Worm (Caenorhabditis elegans): ENCODE results near the gene hacl-1.

ce11 chrII:11467541-11467940, 25.2 kb downstream of the hacl-1 start, which contains the start of gene klp-17:
- no peak for TF ChIP-seq ztf-4 (tag; optimal IDR thresholded peaks at IDR 0.05)
- no peak for TF ChIP-seq skn-1 (tag; optimal IDR thresholded peaks at IDR 0.05)
- TF ChIP-seq ceh-9 (tag; optimal IDR thresholded peaks at IDR 0.05), result no peak
- no peak for TF ChIP-seq ceh-28 (tag; optimal IDR thresholded peaks at IDR 0.05)
- no peak for TF ChIP-seq ceh-82 (tag; optimal IDR thresholded peaks at IDR 0.05)
- TF ChIP-seq pqm-1 (tag; optimal IDR thresholded peaks at IDR 0.05), result no peak
- TF ChIP-seq pha-4 (tag; optimal IDR thresholded peaks at IDR 0.05), result no peak
- TF ChIP-seq lin-15B (tag; optimal IDR thresholded peaks at IDR 0.05), result no peak
- no peak for TF ChIP-seq nhr-28 (tag; optimal IDR thresholded peaks at IDR 0.05)
- no peak for TF ChIP-seq R02D3.7 (tag; optimal IDR thresholded peaks at IDR 0.05)
- TF ChIP-seq elt-3 (tag; optimal IDR thresholded peaks at IDR 0.05), result no peak
- no peak for TF ChIP-seq nhr-237 (tag; optimal IDR thresholded peaks at IDR 0.05)
- no peak for TF ChIP-seq jun-1 (tag; optimal IDR thresholded peaks at IDR 0.05)

All from whole organism, L3 larva.